Worm (Caenorhabditis elegans): ENCODE results near the gene M162.7.

- TF ChIP-seq ztf-23 (GFP tag; IDR thresholded peaks at IDR 0.05) (no peak), ztf-29 (GFP tag; IDR thresholded peaks at IDR 0.05) (no peak), flt-1 (GFP tag; IDR thresholded peaks at IDR 0.05) (no peak), T22C8.4 (GFP tag; IDR thresholded peaks at IDR 0.05) (no peak), tab-1 (GFP tag; IDR thresholded peaks at IDR 0.05) (no peak), med-1 (GFP tag; optimal IDR thresholded peaks at IDR 0.05; ENCODE audit: insufficient read depth) (no peak)
Measured at ce11 chrV:19814833-19815232, 20.0 kb upstream of the M162.7 start, which contains the start of gene daf-28.

All from whole organism, midembryonic.